Worm (Caenorhabditis elegans): ENCODE measurements around the gene clhm-1.
A peak's percentile ranks its signal among the peaks of the same experiment; 100 is the strongest.

The clhm-1 gene

DNA sequence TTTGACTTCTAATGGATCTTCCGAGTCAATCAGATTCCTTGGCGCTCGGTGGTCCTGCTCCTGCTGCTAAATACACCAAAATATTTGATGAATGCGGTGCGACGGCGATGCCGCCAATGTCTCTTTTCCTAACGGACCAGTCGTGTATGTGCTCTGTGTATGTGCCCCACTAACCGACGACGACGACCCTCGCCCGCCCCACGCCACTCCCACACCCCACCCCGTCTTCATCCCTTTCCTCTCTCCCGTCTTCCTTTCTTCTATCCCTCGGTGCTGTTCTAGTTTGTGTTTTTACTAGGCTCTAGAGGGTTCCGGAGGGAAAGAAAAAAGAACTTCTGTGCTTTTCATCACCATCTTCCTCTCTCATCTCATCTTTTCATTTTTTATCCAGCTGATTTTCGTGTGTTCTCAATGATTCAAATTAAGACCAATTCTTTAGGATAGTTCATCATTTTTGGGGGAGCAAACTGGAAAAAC lies 36.2 kb downstream of the clhm-1 start, which contains the start of gene egl-27:
TSS of gene egl-27 (plus strand) at position 427 of the 477 bp plus-strand sequence.
- TF ChIP-seq ces-1 (GFP tag; optimal IDR thresholded peaks at IDR 0.05) (peak; percentile 5), M03D4.4 (tag; optimal IDR thresholded peaks at IDR 0.05) (no peak), nhr-28 (tag; optimal IDR thresholded peaks at IDR 0.05) (no peak), ztf-11 (tag; optimal IDR thresholded peaks at IDR 0.05) (no peak), unc-62 (GFP tag; optimal IDR thresholded peaks at IDR 0.05) (no peak), tbx-8 (GFP tag; optimal IDR thresholded peaks at IDR 0.05) (no peak), lsy-2 (tag; optimal IDR thresholded peaks at IDR 0.05) (no peak), sem-2 (GFP tag; optimal IDR thresholded peaks at IDR 0.05) (no peak), flh-1 (GFP tag; optimal IDR thresholded peaks at IDR 0.05) (no peak), cnd-1 (tag; optimal IDR thresholded peaks at IDR 0.05) (no peak), snpc-4 (tag; optimal IDR thresholded peaks at IDR 0.05) (no peak), hlh-1 (tag; optimal IDR thresholded peaks at IDR 0.05) (no peak), sptf-1 (tag; optimal IDR thresholded peaks at IDR 0.05) (peak; percentile 12), lin-13 (tag; optimal IDR thresholded peaks at IDR 0.05) (no peak), elt-3 (tag; optimal IDR thresholded peaks at IDR 0.05) (no peak), nhr-237 (tag; optimal IDR thresholded peaks at IDR 0.05) (no peak)

ce11 chrII:6833781-6834339 lies 36.9 kb downstream of the clhm-1 start:
- TF ChIP-seq tbx-8 (GFP tag; optimal IDR thresholded peaks at IDR 0.05) (no peak), lin-13 (tag; optimal IDR thresholded peaks at IDR 0.05) (no peak), drap-1 (GFP tag; optimal IDR thresholded peaks at IDR 0.05) (peak; percentile 38), nhr-28 (tag; optimal IDR thresholded peaks at IDR 0.05) (no peak), mls-2 (tag; optimal IDR thresholded peaks at IDR 0.05) (peak; percentile 35), sptf-1 (tag; optimal IDR thresholded peaks at IDR 0.05) (no peak), mep-1 (tag; optimal IDR thresholded peaks at IDR 0.05) (no peak), cnd-1 (tag; optimal IDR thresholded peaks at IDR 0.05) (peak; percentile 12)

DNA sequence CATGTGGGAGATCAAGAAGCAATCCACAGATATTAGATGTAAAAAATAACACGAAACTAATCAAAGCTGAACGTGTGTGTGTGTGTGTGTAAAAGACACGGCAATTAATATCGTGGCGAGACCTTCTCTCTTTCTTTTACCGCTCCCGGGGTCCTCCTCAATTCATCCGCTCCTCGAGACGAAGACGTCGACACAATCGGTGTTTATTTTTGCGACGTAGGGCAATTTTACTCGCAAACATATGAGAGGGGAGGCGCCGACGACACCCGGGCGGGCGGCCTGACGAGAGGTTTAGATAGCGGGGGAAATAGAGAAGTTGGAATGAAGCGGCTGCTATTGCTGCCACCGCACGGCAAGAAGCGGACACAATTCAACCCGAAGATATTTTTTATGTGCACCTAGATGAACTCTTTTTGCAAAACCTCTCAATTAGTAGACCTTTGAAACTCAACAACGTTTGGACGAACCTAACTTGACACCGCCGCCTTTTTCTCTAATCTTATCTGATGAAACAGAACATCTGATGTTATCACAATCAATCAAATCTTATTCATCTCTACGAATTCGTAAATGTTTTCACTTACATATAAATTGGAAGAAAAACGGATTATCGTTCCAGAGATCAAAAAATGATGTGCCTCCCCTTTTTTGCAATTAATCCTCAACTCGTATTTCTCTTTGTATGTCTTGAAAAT lies 38.0 kb downstream of the clhm-1 start:
- TF ChIP-seq bed-3 (GFP tag; optimal IDR thresholded peaks at IDR 0.05) = no peak
- no peak for TF ChIP-seq mab-5 (tag; optimal IDR thresholded peaks at IDR 0.05)
- TF ChIP-seq cnd-1 (tag; optimal IDR thresholded peaks at IDR 0.05) = no peak
- peak; percentile 90 for TF ChIP-seq elt-1 (tag; optimal IDR thresholded peaks at IDR 0.05; ENCODE audit: borderline replicate concordance, insufficient read depth)
- peak; percentile 2 for TF ChIP-seq mep-1 (tag; optimal IDR thresholded peaks at IDR 0.05)
- TF ChIP-seq unc-62 (GFP tag; optimal IDR thresholded peaks at IDR 0.05) = peak; percentile 30
- TF ChIP-seq unc-120 (tag; optimal IDR thresholded peaks at IDR 0.05; ENCODE audit: poor library complexity, severe bottlenecking) = peak; percentile 28
- TF ChIP-seq sptf-1 (tag; optimal IDR thresholded peaks at IDR 0.05) = no peak
- peak; percentile 60 for TF ChIP-seq hlh-1 (tag; optimal IDR thresholded peaks at IDR 0.05)
- TF ChIP-seq blmp-1 (tag; optimal IDR thresholded peaks at IDR 0.05) = no peak
- peak; percentile 86 for TF ChIP-seq ham-2 (GFP tag; optimal IDR thresholded peaks at IDR 0.05)
- no peak for TF ChIP-seq ceh-83 (GFP tag; optimal IDR thresholded peaks at IDR 0.05)

ce11 chrII:6832207-6832606 lies 38.6 kb downstream of the clhm-1 start:
- TF ChIP-seq sptf-1 (tag; optimal IDR thresholded peaks at IDR 0.05) = no peak
- peak; percentile 29 for TF ChIP-seq ces-1 (GFP tag; optimal IDR thresholded peaks at IDR 0.05)
- TF ChIP-seq nhr-12 (tag; optimal IDR thresholded peaks at IDR 0.05) = no peak
- no peak for TF ChIP-seq nhr-76 (tag; optimal IDR thresholded peaks at IDR 0.05)

DNA sequence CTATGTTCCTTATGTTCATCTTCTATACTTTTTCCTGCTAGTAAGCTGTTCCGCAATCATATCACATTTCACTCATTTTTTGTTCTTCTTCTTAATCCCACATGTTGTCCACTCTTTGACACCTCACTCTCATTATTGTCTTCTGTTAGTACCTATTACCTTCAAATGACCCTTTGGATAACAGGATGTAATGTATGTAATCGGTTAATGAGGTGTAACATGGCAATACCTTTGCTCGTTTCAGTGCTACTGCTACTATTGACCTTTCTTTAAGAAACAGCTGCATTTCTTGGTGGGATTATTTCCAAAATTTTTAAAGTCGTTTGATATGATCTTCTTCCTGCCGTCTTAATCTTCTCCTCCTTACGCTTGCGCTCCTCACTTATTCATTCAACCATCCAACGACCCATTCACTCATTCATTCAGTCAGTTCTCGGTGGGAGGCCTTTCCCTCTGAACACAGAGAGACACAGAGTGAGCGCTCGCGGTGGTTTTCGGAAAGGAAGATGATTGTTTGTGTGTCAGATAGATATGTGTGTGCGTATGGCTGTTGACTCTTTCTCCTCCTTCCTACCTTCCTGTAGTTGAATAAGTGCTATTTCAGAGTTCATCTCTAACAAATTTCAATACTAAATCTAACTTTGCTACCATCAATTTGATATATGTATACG lies 39.1 kb downstream of the clhm-1 start:
- TF ChIP-seq lin-32 (GFP tag; optimal IDR thresholded peaks at IDR 0.05) (no peak), pha-4 (tag; optimal IDR thresholded peaks at IDR 0.05) (peak; percentile 56), ceh-83 (GFP tag; optimal IDR thresholded peaks at IDR 0.05) (peak; percentile 55), nhr-2 (tag; optimal IDR thresholded peaks at IDR 0.05) (peak; percentile 93), elt-1 (tag; optimal IDR thresholded peaks at IDR 0.05; ENCODE audit: borderline replicate concordance, insufficient read depth) (peak; percentile 1), elt-3 (tag; optimal IDR thresholded peaks at IDR 0.05) (no peak), blmp-1 (tag; optimal IDR thresholded peaks at IDR 0.05) (no peak), zip-8 (tag; optimal IDR thresholded peaks at IDR 0.05) (no peak), mep-1 (tag; optimal IDR thresholded peaks at IDR 0.05) (peak; percentile 17), sptf-1 (tag; optimal IDR thresholded peaks at IDR 0.05) (peak; percentile 44), tbx-8 (GFP tag; optimal IDR thresholded peaks at IDR 0.05) (no peak), bed-3 (GFP tag; optimal IDR thresholded peaks at IDR 0.05) (no peak), unc-62 (GFP tag; optimal IDR thresholded peaks at IDR 0.05) (peak; percentile 24), nhr-76 (tag; optimal IDR thresholded peaks at IDR 0.05) (no peak)

Data from whole organism, mixed stage, embryonic.